Worm (Caenorhabditis elegans) whole organism, L3 larva: Measurements from ENCODE around the gene srw-13.
"Not testable (repeated sequence)": the region's sequence is repeated elsewhere in the genome, so short reads cannot be mapped to it uniquely, and the experiment has no call there.

ENCODE experiments used
- ceh-82 ChIP-seq: fragments of 150-350 bp; optimal IDR thresholded peaks from 2 replicates; lab custom pipeline; 2014; ENCODE audit warnings: missing biosample characterization, missing genetic modification characterization
- fkh-10 ChIP-seq: sonication (generic microtip); optimal IDR thresholded peaks from 2 replicates; lab custom pipeline; 2017; ENCODE audit warnings: missing biosample characterization, missing genetic modification reagents, missing genetic modification characterization
- mdl-1 ChIP-seq: fragments of 150-350 bp; optimal IDR thresholded peaks from 2 replicates; lab custom pipeline; 2014; ENCODE audit warnings: missing biosample characterization, missing genetic modification characterization
- nhr-11 ChIP-seq: fragments of 150-350 bp; optimal IDR thresholded peaks from 2 replicates; lab custom pipeline; 2014; ENCODE audit warnings: missing biosample characterization, missing genetic modification characterization
- nhr-67 ChIP-seq: fragments of 150-350 bp; optimal IDR thresholded peaks from 2 replicates; lab custom pipeline; 2014; ENCODE audit warnings: missing biosample characterization, missing genetic modification characterization

DNA sequence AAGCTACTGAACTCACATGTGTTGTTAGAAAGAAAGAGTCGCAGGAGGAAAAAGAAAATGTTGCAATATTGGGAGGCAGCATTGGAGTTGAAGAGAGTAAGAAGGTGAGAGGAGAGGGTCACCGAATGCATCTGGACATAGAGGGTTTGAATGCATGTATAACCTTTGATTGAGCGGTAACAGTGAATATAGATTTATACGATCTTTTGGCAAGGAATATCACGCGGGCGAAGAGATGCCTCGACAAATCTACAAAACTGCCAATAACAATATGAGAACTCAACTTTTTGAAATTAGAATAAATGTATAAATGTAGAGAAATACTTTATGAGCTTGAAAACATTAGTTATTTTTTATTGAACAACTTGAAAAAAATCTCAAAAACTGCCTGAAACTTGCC lies 30.0 kb downstream of the srw-13 start, which contains the start of gene M01B2.10:
- TF ChIP-seq mdl-1 (tag; lab: Kevin White, UChicago); nhr-11 (tag; lab: Kevin White, UChicago); nhr-67 (tag; lab: Kevin White, UChicago); ceh-82 (tag; lab: Kevin White, UChicago); fkh-10 (GFP tag; lab: Kevin White, UChicago): not testable (repeated sequence)
